Worm (Caenorhabditis elegans) whole organism, L1 larva: ENCODE measurements around the gene srxa-18.

Source experiments
- C16A3.4 ChIP-seq: fragments of 150-350 bp; optimal IDR thresholded peaks from 2 replicates; lab custom pipeline; 2014; ENCODE audit warnings: missing biosample characterization, missing genetic modification characterization
- F16B12.6 ChIP-seq: fragments of 150-350 bp; optimal IDR thresholded peaks from 2 replicates; lab custom pipeline; 2014; ENCODE audit warnings: missing biosample characterization, missing genetic modification characterization
- dsc-1 ChIP-seq: sonication (generic microtip); optimal IDR thresholded peaks from 2 replicates; lab custom pipeline; 2016; ENCODE audit warnings: mild to moderate bottlenecking, missing genetic modification characterization, missing compliant biosample characterization
- egl-13 ChIP-seq: sonication (generic microtip); optimal IDR thresholded peaks from 2 replicates; lab custom pipeline; 2016; ENCODE audit warnings: missing genotype, missing genetic modification reagents, missing genetic modification characterization, missing compliant biosample characterization
- elt-3 ChIP-seq, 6 experiments: fragments of 150-350 bp in 1 of 6; sonication (generic microtip); optimal IDR thresholded peaks; 2 replicates each; lab custom pipeline; 2017 to 2018; ENCODE audit warnings: missing biosample characterization in 6 of 6, missing genetic modification characterization in 6 of 6, inconsistent platforms in 1 of 6
- hlh-17 ChIP-seq: fragments of 200-800 bp; sonication (Bioruptor generic); optimal IDR thresholded peaks from 2 replicates; lab custom pipeline; 2018; ENCODE audit warnings: missing genetic modification characterization, mild to moderate bottlenecking, missing compliant biosample characterization, moderate library complexity, borderline replicate concordance
- hlh-4 ChIP-seq: sonication (generic microtip); optimal IDR thresholded peaks from 2 replicates; lab custom pipeline; 2016; ENCODE audit warnings: mild to moderate bottlenecking, missing genetic modification characterization, missing compliant biosample characterization
- lin-15B ChIP-seq: fragments of 150-350 bp; sonication (generic microtip); optimal IDR thresholded peaks from 3 replicates; lab custom pipeline; 2014; ENCODE audit warnings: missing biosample characterization, missing genetic modification characterization
- mef-2 ChIP-seq: fragments of 150-350 bp; optimal IDR thresholded peaks from 2 replicates; lab custom pipeline; 2014; ENCODE audit warnings: missing biosample characterization, missing genetic modification characterization
- nhr-19 ChIP-seq: fragments of 200-800 bp; sonication (Bioruptor generic); conservative IDR thresholded peaks from 2 replicates; pipeline ENCODE4 v1.3.6; 2022; ENCODE audit warnings: missing genetic modification characterization, missing compliant biosample characterization
- nhr-20 ChIP-seq: sonication (generic microtip); optimal IDR thresholded peaks from 2 replicates; lab custom pipeline; 2016; ENCODE audit warnings: mild to moderate bottlenecking, missing genetic modification characterization, missing compliant biosample characterization
- nhr-28 ChIP-seq: fragments of 150-350 bp; optimal IDR thresholded peaks from 2 replicates; lab custom pipeline; 2014; ENCODE audit warnings: missing biosample characterization, missing genetic modification characterization
- nhr-71 ChIP-seq: sonication (generic microtip); optimal IDR thresholded peaks from 2 replicates; lab custom pipeline; 2016; ENCODE audit warnings: mild to moderate bottlenecking, missing genetic modification characterization, moderate library complexity, missing compliant biosample characterization
- nhr-76 ChIP-seq: sonication (generic microtip); optimal IDR thresholded peaks from 2 replicates; lab custom pipeline; 2017; ENCODE audit warnings: missing biosample characterization, missing genetic modification characterization
- nhr-85 ChIP-seq: sonication (generic microtip); peaks from one replicate; lab custom pipeline; 2016; ENCODE audit warnings: missing genetic modification characterization, inconsistent platforms, missing compliant biosample characterization
- sptf-1 ChIP-seq: fragments of 150-350 bp; optimal IDR thresholded peaks from 2 replicates; lab custom pipeline; 2014; ENCODE audit warnings: missing biosample characterization, missing genetic modification characterization
- sup-37 ChIP-seq: fragments of 200-800 bp; sonication (Bioruptor generic); optimal IDR thresholded peaks from 2 replicates; lab custom pipeline; 2018; ENCODE audit warnings: mild to moderate bottlenecking, missing genetic modification characterization, missing compliant biosample characterization
- tbx-2 ChIP-seq: sonication (generic microtip); optimal IDR thresholded peaks from 2 replicates; lab custom pipeline; 2016; ENCODE audit warnings: missing genetic modification characterization, missing compliant biosample characterization
- zag-1 ChIP-seq: fragments of 150-350 bp; optimal IDR thresholded peaks from 2 replicates; lab custom pipeline; 2014; ENCODE audit warnings: missing biosample characterization, missing genetic modification characterization

srxa-18 gene

ce11 chrV:10073793-10074192 is 47.0 kb downstream of the srxa-18 start, which contains the start of gene F57A8.6:
Gene F57A8.6, minus strand, starts transcription at chrV:10073893.
- TF ChIP-seq dsc-1 (no peak), tbx-2 (tag; lab: Kevin White, UChicago) (no peak)

- no peak for TF ChIP-seq lin-15B
- TF ChIP-seq sup-37 = no peak
- no peak for TF ChIP-seq egl-13 (tag; lab: Kevin White, UChicago)
- no peak for TF ChIP-seq nhr-85 (tag; lab: Kevin White, UChicago)
- no peak for TF ChIP-seq hlh-4 (tag; lab: Kevin White, UChicago)
These were observed 48.1 kb downstream of the srxa-18 start for ce11 chrV:10072721-10073120.

- TF ChIP-seq nhr-28 (tag; lab: Kevin White, UChicago) (no peak), tbx-2 (tag; lab: Kevin White, UChicago) (no peak), nhr-71 (no peak), sptf-1 (no peak), C16A3.4 (tag; lab: Kevin White, UChicago) (no peak), mef-2 (tag; lab: Kevin White, UChicago) (no peak), nhr-76 (tag; lab: Kevin White, UChicago) (no peak), elt-3 (tag; optimal IDR thresholded peaks at IDR 0.05; lab: Kevin White, UChicago) (no peak), F16B12.6 (no peak), nhr-20 (tag; lab: Kevin White, UChicago) (no peak), zag-1 (tag; lab: Kevin White, UChicago) (no peak), hlh-17 (GFP tag; lab: Kevin White, UChicago) (no peak), nhr-19 (GFP tag; lab: Robert Waterston, UW) (no peak)
These were observed 50.3 kb downstream of the srxa-18 start, which contains the start of gene nhr-192 for ce11 chrV:10070541-10070940. Gene nhr-192, minus strand, starts transcription at chrV:10070641.
